Worm (Caenorhabditis elegans) whole organism, midembryonic: Measurements from ENCODE around the gene R13A1.3.

Experiments
- T22C8.4 ChIP-seq: fragments of 200-800 bp; sonication (Bioruptor generic); IDR thresholded peaks from 2 replicates; pipeline ENCODE4 v1.3.6; 2022; ENCODE audit warnings: missing genetic modification characterization, missing compliant biosample characterization
- cog-1 ChIP-seq: sonication (generic microtip); optimal IDR thresholded peaks from 2 replicates; lab custom pipeline; 2016; ENCODE audit warnings: missing genetic modification characterization, missing compliant biosample characterization
- flt-1 ChIP-seq: fragments of 200-800 bp; sonication (Bioruptor generic); IDR thresholded peaks from 2 replicates; pipeline ENCODE4 v1.3.6; 2022; ENCODE audit warnings: missing genetic modification characterization, missing compliant biosample characterization
- klf-2 ChIP-seq: fragments of 200-800 bp; sonication (Bioruptor generic); conservative IDR thresholded peaks from 2 replicates; pipeline ENCODE4 v1.3.6; 2022; ENCODE audit warnings: missing genetic modification reagents, missing genetic modification characterization, missing compliant biosample characterization
- ref-1 ChIP-seq: fragments of 200-800 bp; sonication (Bioruptor generic); conservative IDR thresholded peaks from 2 replicates; pipeline ENCODE4 v1.3.6; 2022; ENCODE audit warnings: missing genetic modification reagents, missing genetic modification characterization, missing compliant biosample characterization
- tab-1 ChIP-seq: fragments of 200-800 bp; sonication (Bioruptor generic); IDR thresholded peaks from 2 replicates; pipeline ENCODE4 v1.3.6; 2022; ENCODE audit warnings: missing genetic modification characterization, missing compliant biosample characterization
- ztf-23 ChIP-seq: fragments of 200-800 bp; sonication (Bioruptor generic); IDR thresholded peaks from 2 replicates; pipeline ENCODE4 v1.3.6; 2022; ENCODE audit warnings: missing genetic modification reagents, missing genetic modification characterization, missing compliant biosample characterization
- ztf-29 ChIP-seq: fragments of 200-800 bp; sonication (Bioruptor generic); IDR thresholded peaks from 2 replicates; pipeline ENCODE4 v1.3.6; 2022; ENCODE audit warnings: missing genetic modification reagents, missing genetic modification characterization, missing compliant biosample characterization

DNA sequence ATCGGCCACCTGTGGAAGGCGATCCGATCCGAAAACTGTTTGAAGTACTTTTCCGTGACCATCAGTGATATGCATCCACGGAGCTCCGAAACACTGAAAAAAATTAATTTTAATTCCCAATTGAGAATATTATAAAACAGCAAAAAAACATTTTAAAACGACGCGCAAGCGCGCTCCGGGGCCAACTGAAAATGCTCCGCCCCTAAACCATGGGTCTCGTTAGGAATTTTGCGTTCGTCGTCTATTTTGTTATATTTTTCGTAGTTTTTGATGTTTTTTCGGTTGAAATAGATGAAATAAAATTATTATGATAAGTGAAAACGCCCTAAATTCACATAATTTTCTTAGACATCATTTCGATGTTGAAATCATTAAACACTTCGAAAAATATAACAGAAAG is 36.8 kb downstream of the R13A1.3 start:
- TF ChIP-seq tab-1 (GFP tag; lab: Robert Waterston, UW) (no peak), ztf-23 (GFP tag; lab: Robert Waterston, UW) (no peak), klf-2 (GFP tag; lab: Robert Waterston, UW) (no peak), ref-1 (GFP tag; lab: Robert Waterston, UW) (no peak), ztf-29 (GFP tag; lab: Robert Waterston, UW) (no peak), cog-1 (tag; lab: Kevin White, UChicago) (no peak), flt-1 (GFP tag; lab: Robert Waterston, UW) (no peak), T22C8.4 (GFP tag; lab: Robert Waterston, UW) (no peak)
